Worm (Caenorhabditis elegans): ENCODE data around the gene T22F3.2.

ce11 chrV:3543344-3543743 is 43.1 kb upstream of the T22F3.2 start, which contains the start of gene nhr-222:
- TF ChIP-seq ceh-13 (GFP tag; optimal IDR thresholded peaks at IDR 0.05): no peak
- no peak for TF ChIP-seq aly-1 (tag; optimal IDR thresholded peaks at IDR 0.05)
- TF ChIP-seq tbx-37 (GFP tag; conservative IDR thresholded peaks at IDR 0.05): no peak
